Worm (Caenorhabditis elegans) whole organism, L4/young adult: ENCODE data around the gene F44E7.4.

Experiments
- W03F9.2 ChIP-seq: fragments of 150-350 bp; optimal IDR thresholded peaks from 2 replicates; lab custom pipeline; 2014; ENCODE audit warnings: missing biosample characterization, missing genetic modification characterization
- him-1 ChIP-seq: sonication (generic microtip); optimal IDR thresholded peaks from 2 replicates; lab custom pipeline; 2016; ENCODE audit warnings: missing genotype, missing genetic modification reagents, missing genetic modification characterization, missing compliant biosample characterization

DNA sequence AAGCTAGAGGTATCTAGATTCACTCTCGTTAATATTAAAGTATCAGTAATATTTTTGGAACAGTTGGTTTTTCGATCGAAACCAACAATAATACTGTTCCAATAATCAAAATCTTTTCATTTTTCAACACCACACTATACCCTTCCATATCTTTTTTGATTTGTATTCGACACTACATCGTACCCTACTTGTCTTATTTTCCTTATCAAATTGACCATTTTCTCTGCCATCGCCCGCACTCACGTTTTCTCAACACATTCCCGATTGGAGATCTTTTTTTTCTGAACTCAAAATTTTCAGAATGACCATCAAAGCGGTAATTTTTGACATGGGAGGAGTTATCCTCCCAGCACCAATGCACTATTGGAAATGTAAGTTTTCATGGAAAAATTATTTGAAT, 29.2 kb downstream of the F44E7.4 start, which contains the start of gene acds-10:
- TF ChIP-seq him-1 (tag; lab: Kevin White, UChicago), result no peak
- TF ChIP-seq W03F9.2 (tag; lab: Kevin White, UChicago), result no peak
